Worm (Caenorhabditis elegans) whole organism, L2 larva: Measurements from ENCODE around the gene sptl-3.

Experiments used
- C34F6.9 ChIP-seq: fragments of 150-350 bp; optimal IDR thresholded peaks from 2 replicates; lab custom pipeline; 2014; ENCODE audit warnings: missing biosample characterization, missing genetic modification characterization
- F13H6.1 ChIP-seq: sonication (generic microtip); optimal IDR thresholded peaks from 2 replicates; lab custom pipeline; 2016; ENCODE audit warnings: missing genetic modification characterization, missing compliant biosample characterization
- R02D3.7 ChIP-seq: fragments of 150-350 bp; optimal IDR thresholded peaks from 2 replicates; lab custom pipeline; 2014; ENCODE audit warnings: missing biosample characterization, missing genetic modification characterization
- Y55F3AM.14 ChIP-seq: fragments of 200-800 bp; sonication (Bioruptor generic); optimal IDR thresholded peaks from 2 replicates; lab custom pipeline; 2018; ENCODE audit warnings: mild to moderate bottlenecking, missing genetic modification characterization, missing compliant biosample characterization
- ZK546.5 ChIP-seq: sonication (generic microtip); optimal IDR thresholded peaks from 2 replicates; lab custom pipeline; 2017; ENCODE audit warnings: missing biosample characterization, missing genetic modification characterization
- alr-1 ChIP-seq: fragments of 150-350 bp; optimal IDR thresholded peaks from 2 replicates; lab custom pipeline; 2014; ENCODE audit warnings: missing biosample characterization, missing genetic modification characterization
- aly-2 ChIP-seq: fragments of 150-350 bp; optimal IDR thresholded peaks from 2 replicates; lab custom pipeline; 2014; ENCODE audit warnings: missing biosample characterization, missing genetic modification characterization
- ama-1 ChIP-seq: fragments of 150-350 bp; optimal IDR thresholded peaks from 2 replicates; lab custom pipeline; 2018; ENCODE audit warnings: inconsistent platforms
- blmp-1 ChIP-seq: sonication (generic microtip); optimal IDR thresholded peaks from 2 replicates; lab custom pipeline; 2017; ENCODE audit warnings: missing genetic modification characterization, mild to moderate bottlenecking, missing compliant biosample characterization, antibody characterized with exemption, moderate library complexity; ENCODE audit not compliant: insufficient read depth
- ceh-16 ChIP-seq: fragments of 150-350 bp; optimal IDR thresholded peaks from 2 replicates; lab custom pipeline; 2014; ENCODE audit warnings: missing biosample characterization, missing genetic modification characterization
- ceh-82 ChIP-seq: fragments of 150-350 bp; optimal IDR thresholded peaks from 2 replicates; lab custom pipeline; 2014; ENCODE audit warnings: missing biosample characterization, missing genetic modification characterization
- crh-2 ChIP-seq: sonication (generic microtip); optimal IDR thresholded peaks from 2 replicates; lab custom pipeline; 2017; ENCODE audit warnings: missing biosample characterization, missing genetic modification characterization
- dmd-4 ChIP-seq: sonication (generic microtip); optimal IDR thresholded peaks from 2 replicates; lab custom pipeline; 2017; ENCODE audit warnings: missing biosample characterization, missing genetic modification characterization
- egl-27 ChIP-seq: sonication (generic microtip); optimal IDR thresholded peaks from 3 replicates; lab custom pipeline; 2017; ENCODE audit warnings: missing biosample characterization, missing genetic modification reagents, missing genetic modification characterization
- elt-1 ChIP-seq: fragments of 150-350 bp; optimal IDR thresholded peaks from 2 replicates; lab custom pipeline; 2014; ENCODE audit warnings: missing biosample characterization, missing genetic modification characterization
- elt-3 ChIP-seq: sonication (generic microtip); optimal IDR thresholded peaks from 2 replicates; lab custom pipeline; 2017; ENCODE audit warnings: missing biosample characterization, missing genetic modification characterization
- fos-1 ChIP-seq: fragments of 150-350 bp; optimal IDR thresholded peaks from 2 replicates; lab custom pipeline; 2014; ENCODE audit warnings: missing biosample characterization, missing genetic modification characterization
- gmeb-1 ChIP-seq: fragments of 150-350 bp; optimal IDR thresholded peaks from 2 replicates; lab custom pipeline; 2014; ENCODE audit warnings: missing biosample characterization, missing genetic modification characterization
- lin-11 ChIP-seq: fragments of 150-350 bp; sonication (generic microtip); optimal IDR thresholded peaks from 2 replicates; lab custom pipeline; 2014; ENCODE audit warnings: missing biosample characterization, missing genetic modification characterization, inconsistent platforms, mixed read lengths
- lin-13 ChIP-seq: fragments of 150-350 bp; optimal IDR thresholded peaks from 2 replicates; lab custom pipeline; 2014; ENCODE audit warnings: missing biosample characterization, missing genetic modification reagents, missing genetic modification characterization
- lin-39 ChIP-seq: fragments of 150-350 bp; optimal IDR thresholded peaks from 2 replicates; lab custom pipeline; 2014; ENCODE audit warnings: missing biosample characterization, missing genetic modification reagents, missing genetic modification characterization
- lsy-2 ChIP-seq, 2 experiments: fragments of 150-350 bp in 1 of 2; sonication (generic microtip) in 1 of 2; optimal IDR thresholded peaks; 2 replicates each; lab custom pipeline; 2014 to 2017; ENCODE audit warnings: missing biosample characterization in 2 of 2, missing genetic modification characterization in 2 of 2
- mab-5 ChIP-seq: fragments of 150-350 bp; optimal IDR thresholded peaks from 2 replicates; lab custom pipeline; 2014; ENCODE audit warnings: missing biosample characterization, missing genetic modification characterization
- mbf-1 ChIP-seq: sonication (generic microtip); optimal IDR thresholded peaks from 2 replicates; lab custom pipeline; 2017; ENCODE audit warnings: missing biosample characterization, missing genetic modification characterization
- mdl-1 ChIP-seq, 2 experiments: fragments of 150-350 bp in 1 of 2; sonication (generic microtip) in 1 of 2; optimal IDR thresholded peaks; 2 replicates each; lab custom pipeline; 2017; ENCODE audit warnings: missing biosample characterization in 2 of 2, missing genetic modification characterization in 2 of 2
- nhr-10 ChIP-seq: sonication (generic microtip); optimal IDR thresholded peaks from 2 replicates; lab custom pipeline; 2017; ENCODE audit warnings: missing biosample characterization, missing genetic modification characterization
- nhr-11 ChIP-seq: fragments of 150-350 bp; optimal IDR thresholded peaks from 2 replicates; lab custom pipeline; 2014; ENCODE audit warnings: missing biosample characterization, missing genetic modification characterization
- nhr-12 ChIP-seq: fragments of 150-350 bp; optimal IDR thresholded peaks from 2 replicates; lab custom pipeline; 2014; ENCODE audit warnings: missing biosample characterization, missing genetic modification characterization
- nhr-129 ChIP-seq: fragments of 150-350 bp; optimal IDR thresholded peaks from 2 replicates; lab custom pipeline; 2014; ENCODE audit warnings: missing biosample characterization, missing genetic modification characterization
- nhr-21 ChIP-seq: fragments of 150-350 bp; optimal IDR thresholded peaks from 2 replicates; lab custom pipeline; 2014; ENCODE audit warnings: missing biosample characterization, missing genetic modification characterization
- nhr-23 ChIP-seq: fragments of 150-350 bp; optimal IDR thresholded peaks from 2 replicates; lab custom pipeline; 2014; ENCODE audit warnings: missing biosample characterization, missing genetic modification reagents, missing genetic modification characterization
- nhr-25 ChIP-seq: fragments of 150-350 bp; sonication (generic microtip); optimal IDR thresholded peaks from 3 replicates; lab custom pipeline; 2014; ENCODE audit warnings: missing biosample characterization, missing genetic modification characterization
- nhr-6 ChIP-seq: fragments of 150-350 bp; optimal IDR thresholded peaks from 2 replicates; lab custom pipeline; 2014; ENCODE audit warnings: missing biosample characterization, missing genetic modification characterization
- nhr-77 ChIP-seq: fragments of 150-350 bp; optimal IDR thresholded peaks from 2 replicates; lab custom pipeline; 2014; ENCODE audit warnings: missing biosample characterization, missing genetic modification characterization
- peb-1 ChIP-seq: fragments of 150-350 bp; optimal IDR thresholded peaks from 2 replicates; lab custom pipeline; 2014; ENCODE audit warnings: missing biosample characterization, missing genetic modification characterization
- sem-4 ChIP-seq: fragments of 150-350 bp; optimal IDR thresholded peaks from 2 replicates; lab custom pipeline; 2014; ENCODE audit warnings: missing biosample characterization, missing genetic modification reagents, missing genetic modification characterization
- skn-1 ChIP-seq: sonication (generic microtip); optimal IDR thresholded peaks from 2 replicates; lab custom pipeline; 2017; ENCODE audit warnings: missing biosample characterization, missing genetic modification characterization
- sma-3 ChIP-seq: sonication (generic microtip); optimal IDR thresholded peaks from 2 replicates; lab custom pipeline; 2016; ENCODE audit warnings: missing genetic modification reagents, missing genetic modification characterization, missing compliant biosample characterization
- sma-9 ChIP-seq, 2 experiments: fragments of 150-350 bp in 1 of 2; sonication (generic microtip) in 1 of 2; optimal IDR thresholded peaks; 2 replicates each; lab custom pipeline; 2014 to 2016; ENCODE audit warnings: missing genetic modification characterization in 2 of 2, mild to moderate bottlenecking in 1 of 2, missing biosample characterization in 1 of 2, missing compliant biosample characterization in 1 of 2, missing genetic modification reagents in 1 of 2, moderate library complexity in 1 of 2
- snpc-4 ChIP-seq: fragments of 150-350 bp; optimal IDR thresholded peaks from 2 replicates; lab custom pipeline; 2014; ENCODE audit warnings: missing biosample characterization, missing genetic modification characterization
- unc-39 ChIP-seq: fragments of 150-350 bp; optimal IDR thresholded peaks from 2 replicates; lab custom pipeline; 2014; ENCODE audit warnings: missing biosample characterization, missing genetic modification characterization
- unc-55 ChIP-seq: fragments of 150-350 bp; sonication (generic microtip); optimal IDR thresholded peaks from 3 replicates; lab custom pipeline; 2014; ENCODE audit warnings: missing biosample characterization, missing genetic modification reagents, missing genetic modification characterization
- zag-1 ChIP-seq: fragments of 150-350 bp; optimal IDR thresholded peaks from 2 replicates; lab custom pipeline; 2014; ENCODE audit warnings: missing biosample characterization, missing genetic modification characterization
- ztf-1 ChIP-seq: fragments of 200-800 bp; sonication (Bioruptor generic); conservative IDR thresholded peaks from 2 replicates; pipeline ENCODE4 v1.3.6; 2022; ENCODE audit warnings: missing genetic modification characterization, missing compliant biosample characterization
- ztf-4 ChIP-seq: fragments of 150-350 bp; optimal IDR thresholded peaks from 2 replicates; lab custom pipeline; 2014; ENCODE audit warnings: missing biosample characterization, missing genetic modification characterization

Gene sptl-3

DNA sequence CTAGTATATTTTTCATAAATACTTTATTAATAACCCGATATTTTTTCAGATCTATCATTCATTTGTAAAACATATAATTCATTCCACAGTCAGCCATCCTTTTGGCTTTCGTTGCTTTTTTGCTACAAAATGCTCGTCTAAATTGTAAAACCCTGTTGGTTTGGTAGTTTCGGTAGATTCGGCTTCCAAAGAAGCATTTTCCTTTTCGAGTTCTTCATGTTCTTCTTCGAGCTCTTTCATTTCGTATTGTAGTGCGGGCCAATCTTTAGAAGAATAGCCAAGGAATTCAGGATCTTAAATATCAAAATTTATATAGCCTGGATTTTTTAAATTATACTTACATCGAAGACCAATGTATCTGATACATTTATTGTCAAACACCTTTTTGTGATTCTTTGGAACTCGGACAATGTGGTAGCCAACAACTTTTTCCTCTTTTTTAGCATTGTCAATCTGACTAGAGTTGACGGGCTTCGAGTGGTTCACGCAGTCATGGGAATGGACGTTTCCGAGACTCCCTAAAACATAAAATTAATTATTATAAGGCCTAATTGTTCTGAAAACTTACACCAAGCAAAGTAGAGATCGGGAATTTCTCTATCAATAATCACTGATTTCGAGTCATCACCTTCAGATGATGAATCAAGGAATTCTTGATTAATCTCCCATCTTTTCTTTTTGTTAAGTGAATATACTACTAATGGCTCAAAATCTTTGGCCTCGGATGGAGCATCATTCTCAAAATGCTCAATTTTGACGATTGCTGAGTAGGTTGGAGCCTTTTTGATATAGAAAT lies 15.2 kb downstream of the sptl-3 start:
- TF ChIP-seq dmd-4 (tag; lab: Kevin White, UChicago) (no peak), elt-1 (tag; lab: Kevin White, UChicago) (no peak), elt-3 (tag; lab: Kevin White, UChicago) (no peak), Y55F3AM.14 (GFP tag; lab: Kevin White, UChicago) (peak; percentile 29), ama-1 (lab: Kevin White, UChicago) (peak; percentile 92), lsy-2 (tag; optimal IDR thresholded peaks at IDR 0.05; lab: Kevin White, UChicago) (peak in 1 of 2 experiments; percentile 38), nhr-21 (tag; lab: Kevin White, UChicago) (no peak), sma-9 (GFP tag; optimal IDR thresholded peaks at IDR 0.05; lab: Kevin White, UChicago) (peak; percentile 8), sma-9 (tag; optimal IDR thresholded peaks at IDR 0.05; lab: Kevin White, UChicago) (no peak), ztf-4 (peak; percentile 66)

DNA sequence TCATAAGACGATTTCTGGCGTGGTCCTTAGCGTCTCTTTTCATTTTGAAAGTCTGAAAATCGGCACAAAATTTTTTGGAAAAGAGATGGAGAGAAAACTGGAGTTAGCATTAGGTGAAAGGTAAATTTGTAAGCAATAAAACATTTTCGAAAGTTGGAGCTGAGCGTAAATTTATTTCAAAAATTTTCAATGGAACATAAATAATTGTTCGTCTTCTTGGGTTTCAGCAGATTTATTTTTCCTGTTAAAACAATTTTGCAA lies 15.7 kb downstream of the sptl-3 start, which contains the start of gene C06B3.6:
C06B3.6 (minus strand) TSS at position 52 of the 261 bp plus-strand sequence.
- TF ChIP-seq ztf-1 (GFP tag; lab: Robert Waterston, UW) (no peak), sem-4 (tag; lab: Kevin White, UChicago) (no peak), peb-1 (tag; lab: Kevin White, UChicago) (no peak), skn-1 (tag; lab: Kevin White, UChicago) (no peak), ama-1 (lab: Kevin White, UChicago) (no peak), ceh-16 (tag; lab: Kevin White, UChicago) (no peak)

DNA sequence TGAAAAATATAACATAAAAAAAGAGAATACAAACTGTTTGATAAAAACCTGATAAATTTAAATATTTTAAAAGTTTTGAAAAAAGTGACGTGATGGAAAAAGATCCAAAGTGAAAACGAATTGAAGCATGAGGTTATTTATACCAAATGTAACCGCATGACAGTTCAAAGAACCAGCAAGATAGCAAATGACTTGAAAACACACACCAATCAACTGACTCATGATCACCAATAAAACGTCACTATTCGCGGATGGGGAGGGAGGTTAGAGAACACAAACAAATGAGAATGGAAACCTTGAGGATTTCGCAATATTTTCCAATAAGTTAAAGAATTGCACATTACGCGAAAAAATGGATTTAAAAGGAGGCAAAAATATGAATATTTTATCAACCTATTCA lies 16.3 kb downstream of the sptl-3 start, which contains the start of gene C06B3.7:
C06B3.7 (plus strand) TSS at position 287 of the 400 bp plus-strand sequence.
- TF ChIP-seq ZK546.5 (tag; lab: Kevin White, UChicago) (no peak), nhr-77 (no peak), elt-3 (tag; lab: Kevin White, UChicago) (no peak), nhr-129 (tag; lab: Kevin White, UChicago) (peak; percentile 99), lin-39 (no peak), unc-39 (tag; lab: Kevin White, UChicago) (no peak), dmd-4 (tag; lab: Kevin White, UChicago) (no peak), lin-13 (peak; percentile 47), zag-1 (tag; lab: Kevin White, UChicago) (no peak), sem-4 (tag; lab: Kevin White, UChicago) (peak; percentile 85), nhr-21 (tag; lab: Kevin White, UChicago) (peak; percentile 93), sma-9 (GFP tag; optimal IDR thresholded peaks at IDR 0.05; lab: Kevin White, UChicago) (peak; percentile 96), sma-9 (tag; optimal IDR thresholded peaks at IDR 0.05; lab: Kevin White, UChicago) (no peak), nhr-12 (tag; lab: Kevin White, UChicago) (no peak), R02D3.7 (tag; lab: Kevin White, UChicago) (no peak), nhr-6 (tag; lab: Kevin White, UChicago) (no peak), blmp-1 (tag; lab: Kevin White, UChicago) (peak; percentile 55), peb-1 (tag; lab: Kevin White, UChicago) (no peak), ama-1 (lab: Kevin White, UChicago) (peak; percentile 75), nhr-23 (tag; lab: Kevin White, UChicago) (no peak), unc-55 (peak; percentile 73), nhr-25 (tag; lab: Kevin White, UChicago) (peak; percentile 93), ztf-1 (GFP tag; lab: Robert Waterston, UW) (no peak), Y55F3AM.14 (GFP tag; lab: Kevin White, UChicago) (no peak), mdl-1 (tag; optimal IDR thresholded peaks at IDR 0.05; lab: Kevin White, UChicago) (peak in 1 of 2 experiments; percentile 74), F13H6.1 (tag; lab: Kevin White, UChicago) (peak; percentile 65), egl-27 (tag; lab: Kevin White, UChicago) (peak; percentile 45), nhr-10 (tag; lab: Kevin White, UChicago) (no peak), aly-2 (tag; lab: Kevin White, UChicago) (no peak), gmeb-1 (peak; percentile 61), alr-1 (tag; lab: Kevin White, UChicago) (no peak), mbf-1 (no peak), elt-1 (tag; lab: Kevin White, UChicago) (no peak), lsy-2 (tag; optimal IDR thresholded peaks at IDR 0.05; lab: Kevin White, UChicago) (peak; percentile 15 to 89), fos-1 (tag; lab: Kevin White, UChicago) (peak; percentile 77), lin-11 (tag; lab: Kevin White, UChicago) (no peak), snpc-4 (tag; lab: Kevin White, UChicago) (peak; percentile 46), C34F6.9 (peak; percentile 91), ceh-16 (tag; lab: Kevin White, UChicago) (no peak), nhr-11 (tag; lab: Kevin White, UChicago) (no peak), skn-1 (tag; lab: Kevin White, UChicago) (peak; percentile 21), mab-5 (tag; lab: Kevin White, UChicago) (peak; percentile 24), sma-3 (GFP tag; lab: Kevin White, UChicago) (peak; percentile 88), crh-2 (tag; lab: Kevin White, UChicago) (peak; percentile 95), ztf-4 (peak; percentile 75), ceh-82 (tag; lab: Kevin White, UChicago) (no peak)
